Worm (Caenorhabditis elegans): ENCODE results near the gene str-63.

The str-63 gene

ce11 chrV:3342504-3342903, 8.9 kb upstream of the str-63 start, which contains the start of gene C17B7.3:
Gene C17B7.3 (plus strand): TSS chrV:3342804.
- TF ChIP-seq ama-1 (optimal IDR thresholded peaks at IDR 0.05) (no peak), ceh-63 (GFP tag; optimal IDR thresholded peaks at IDR 0.05) (no peak), efl-1 (optimal IDR thresholded peaks at IDR 0.05) (no peak), efl-1 (GFP tag; optimal IDR thresholded peaks at IDR 0.05 in 1 of 2) (peak in 1 of 2 experiments; percentile 55), fkh-4 (tag; optimal IDR thresholded peaks at IDR 0.05; ENCODE audit: borderline replicate concordance) (no peak), tbx-2 (tag; optimal IDR thresholded peaks at IDR 0.05) (no peak)

DNA sequence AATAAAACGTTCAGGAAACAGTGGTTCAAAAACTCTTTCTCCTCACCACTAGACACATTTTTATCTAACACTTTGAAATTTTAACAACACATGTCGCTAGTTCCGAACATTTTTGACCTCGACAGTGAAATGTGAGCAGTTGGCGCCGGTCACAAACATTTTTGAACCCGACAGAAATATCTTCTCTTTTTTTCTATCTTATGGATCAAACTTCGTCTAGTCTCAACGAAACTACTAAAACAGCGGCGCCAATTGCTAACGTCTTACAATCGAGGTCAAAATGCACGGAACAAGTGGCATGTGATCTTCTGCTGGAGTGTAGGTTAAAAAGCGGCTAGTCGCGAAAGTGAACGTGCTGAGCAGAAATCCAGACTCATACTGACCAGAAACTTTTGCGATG, 7.4 kb upstream of the str-63 start:
- peak; percentile 52 for TF ChIP-seq rnt-1 (tag; optimal IDR thresholded peaks at IDR 0.05)
- TF ChIP-seq nhr-71 (tag; optimal IDR thresholded peaks at IDR 0.05), result peak; percentile 81
- TF ChIP-seq unc-30 (tag; optimal IDR thresholded peaks at IDR 0.05), result no peak
- TF ChIP-seq efl-1 (optimal IDR thresholded peaks at IDR 0.05), result no peak
- TF ChIP-seq efl-1 (GFP tag; optimal IDR thresholded peaks at IDR 0.05 in 1 of 2), result peak in 1 of 2 experiments; percentile 39
- TF ChIP-seq nhr-20 (tag; optimal IDR thresholded peaks at IDR 0.05), result peak; percentile 50
- TF ChIP-seq xbp-1 (tag; optimal IDR thresholded peaks at IDR 0.05), result no peak
- peak; percentile 57 for TF ChIP-seq nhr-19 (GFP tag; conservative IDR thresholded peaks at IDR 0.05)
- TF ChIP-seq lin-14 (GFP tag; optimal IDR thresholded peaks at IDR 0.05), result peak; percentile 83
- no peak for TF ChIP-seq jun-1 (tag; optimal IDR thresholded peaks at IDR 0.05)
- no peak for TF ChIP-seq mab-9 (GFP tag; IDR thresholded peaks at IDR 0.05)
- TF ChIP-seq lir-3 (tag; optimal IDR thresholded peaks at IDR 0.05; ENCODE audit: poor library complexity), result no peak

DNA sequence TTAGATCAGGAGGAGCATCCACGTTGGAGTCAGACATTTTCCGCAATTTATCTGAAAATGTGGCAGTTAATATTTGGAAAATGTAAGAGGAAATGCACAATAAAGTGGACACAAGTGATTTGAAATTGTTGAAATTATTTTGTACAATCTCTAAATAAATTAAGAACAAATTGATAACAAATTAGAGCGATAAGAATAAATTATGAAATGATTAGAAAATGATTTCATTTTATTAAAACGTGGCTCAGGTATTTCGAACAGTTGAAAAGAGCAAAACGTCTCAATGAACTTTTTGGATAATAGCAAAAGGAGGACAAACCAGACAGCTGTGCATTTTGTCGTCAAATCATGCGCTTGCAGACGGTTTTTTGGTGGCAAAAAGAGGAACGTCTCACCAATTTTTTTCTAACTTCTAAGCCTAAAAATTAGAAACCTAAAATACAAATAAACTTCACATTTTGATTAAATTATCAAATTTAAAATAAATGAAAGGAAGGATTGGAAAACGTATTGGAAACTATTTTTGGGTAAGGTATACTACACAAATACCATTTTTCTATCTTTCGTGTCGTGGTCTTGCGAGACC, 4.8 kb upstream of the str-63 start, which contains the start of gene fbxa-65:
TSS of gene fbxa-65 (minus strand) at position 51 of the 586 bp plus-strand sequence.
- TF ChIP-seq efl-1 (optimal IDR thresholded peaks at IDR 0.05), result peak; percentile 9 to 39
- TF ChIP-seq efl-1 (GFP tag; optimal IDR thresholded peaks at IDR 0.05 in 1 of 2), result peak; percentile 36 to 85
- TF ChIP-seq nhr-12 (tag; optimal IDR thresholded peaks at IDR 0.05), result no peak
- peak; percentile 34 for TF ChIP-seq lin-14 (GFP tag; optimal IDR thresholded peaks at IDR 0.05)
- TF ChIP-seq rnt-1 (tag; optimal IDR thresholded peaks at IDR 0.05), result no peak
- no peak for TF ChIP-seq C34B4.2 (tag; optimal IDR thresholded peaks at IDR 0.05)
- TF ChIP-seq alr-1 (tag; optimal IDR thresholded peaks at IDR 0.05; ENCODE audit: borderline replicate concordance), result no peak
- TF ChIP-seq nhr-47 (tag; optimal IDR thresholded peaks at IDR 0.05), result peak; percentile 14
- TF ChIP-seq mep-1 (tag; optimal IDR thresholded peaks at IDR 0.05), result peak; percentile 23
- TF ChIP-seq nhr-85 (tag), result peak; percentile 60
- TF ChIP-seq ceh-82 (tag; optimal IDR thresholded peaks at IDR 0.05), result no peak
- peak; percentile 79 for TF ChIP-seq F16B12.6 (tag; optimal IDR thresholded peaks at IDR 0.05)
- TF ChIP-seq irx-1 (tag; optimal IDR thresholded peaks at IDR 0.05), result no peak
- TF ChIP-seq lin-35 (GFP tag; optimal IDR thresholded peaks at IDR 0.05), result peak in 1 of 2 experiments; percentile 20
- peak; percentile 35 for TF ChIP-seq nhr-20 (tag; optimal IDR thresholded peaks at IDR 0.05)
- no peak for TF ChIP-seq aly-2 (tag; optimal IDR thresholded peaks at IDR 0.05)
- TF ChIP-seq nhr-71 (tag; optimal IDR thresholded peaks at IDR 0.05), result peak; percentile 19
- no peak for TF ChIP-seq ces-1 (GFP tag; optimal IDR thresholded peaks at IDR 0.05)
- peak in 2 of 3 experiments; percentile 28 to 47 for TF ChIP-seq dpl-1 (GFP tag; optimal IDR thresholded peaks at IDR 0.05)
- TF ChIP-seq nhr-90 (tag; optimal IDR thresholded peaks at IDR 0.05; ENCODE audit: poor library complexity), result no peak
- TF ChIP-seq C04F5.9 (tag; optimal IDR thresholded peaks at IDR 0.05), result no peak
- no peak for TF ChIP-seq nhr-77 (tag; optimal IDR thresholded peaks at IDR 0.05)
- no peak for TF ChIP-seq ceh-88 (GFP tag; IDR thresholded peaks at IDR 0.05)
- peak in 1 of 2 experiments; percentile 2 for TF ChIP-seq lsy-2 (tag; optimal IDR thresholded peaks at IDR 0.05)
- no peak for TF ChIP-seq isw-1 (GFP tag; IDR thresholded peaks at IDR 0.05)
- no peak for TF ChIP-seq blmp-1 (tag; optimal IDR thresholded peaks at IDR 0.05)
- peak; percentile 3 for TF ChIP-seq swsn-7 (tag; optimal IDR thresholded peaks at IDR 0.05)
- TF ChIP-seq snu-23 (GFP tag; optimal IDR thresholded peaks at IDR 0.05), result peak; percentile 19
